Worm (Caenorhabditis elegans) whole organism, L4 larva: ENCODE data around the gene col-99.

ENCODE experiments used
- T26A8.4 ChIP-seq: fragments of 200-800 bp; sonication (Bioruptor generic); IDR thresholded peaks from 2 replicates; pipeline ENCODE4 v1.3.6; 2022; ENCODE audit warnings: missing genetic modification characterization, missing compliant biosample characterization
- Y48G9A.11 ChIP-seq: fragments of 200-800 bp; sonication (Bioruptor generic); IDR thresholded peaks from 2 replicates; pipeline ENCODE4 v1.3.6; 2022; ENCODE audit warnings: missing genetic modification reagents, missing genetic modification characterization, missing compliant biosample characterization
- Y5F2A.4 ChIP-seq: fragments of 200-800 bp; sonication (Bioruptor generic); optimal IDR thresholded peaks from 2 replicates; lab custom pipeline; 2018; ENCODE audit warnings: mild to moderate bottlenecking, missing genetic modification characterization, missing compliant biosample characterization
- ZK546.5 ChIP-seq, 2 experiments: sonication (generic microtip); optimal IDR thresholded peaks; 2 replicates each; lab custom pipeline; 2017; ENCODE audit warnings: missing biosample characterization in 2 of 2, missing genetic modification characterization in 2 of 2
- aha-1 ChIP-seq: fragments of 150-350 bp; peaks from one replicate; lab custom pipeline; 2014; ENCODE audit warnings: missing biosample characterization, missing genetic modification characterization
- arid-1 ChIP-seq: fragments of 200-800 bp; sonication (Bioruptor generic); conservative IDR thresholded peaks from 2 replicates; pipeline ENCODE4 v1.3.6; 2022; ENCODE audit warnings: missing genetic modification reagents, missing genetic modification characterization, missing compliant biosample characterization
- attf-4 ChIP-seq: sonication (generic microtip); optimal IDR thresholded peaks from 3 replicates; lab custom pipeline; 2017; ENCODE audit warnings: missing biosample characterization, missing genetic modification characterization
- ceh-20 ChIP-seq: fragments of 200-800 bp; sonication (Bioruptor generic); IDR thresholded peaks from 2 replicates; pipeline ENCODE4 v1.3.6; 2022; ENCODE audit warnings: missing genetic modification reagents, missing genetic modification characterization, missing compliant biosample characterization
- cey-2 ChIP-seq: sonication (generic microtip); optimal IDR thresholded peaks from 3 replicates; lab custom pipeline; 2017; ENCODE audit warnings: missing genetic modification characterization, mild to moderate bottlenecking, missing compliant biosample characterization, antibody characterized with exemption, borderline replicate concordance; ENCODE audit not compliant: insufficient read depth
- daf-16 ChIP-seq, 3 experiments: sonication (generic microtip); optimal IDR thresholded peaks; 2 replicates each; lab custom pipeline; 2016 to 2017; ENCODE audit warnings: missing genetic modification characterization in 3 of 3, missing genetic modification reagents in 3 of 3, mild to moderate bottlenecking in 2 of 3, missing compliant biosample characterization in 2 of 3, missing biosample characterization in 1 of 3, moderate library complexity in 1 of 3
- daf-19 ChIP-seq: fragments of 200-800 bp; sonication (Bioruptor generic); conservative IDR thresholded peaks from 2 replicates; pipeline ENCODE4 v1.3.6; 2022; ENCODE audit warnings: missing genetic modification characterization, missing compliant biosample characterization
- dmd-6 ChIP-seq: fragments of 200-800 bp; sonication (Bioruptor generic); IDR thresholded peaks from 2 replicates; pipeline ENCODE4 v1.3.6; 2022; ENCODE audit warnings: missing genetic modification reagents, missing genetic modification characterization, missing compliant biosample characterization
- dpl-1 ChIP-seq: fragments of 150-350 bp; optimal IDR thresholded peaks from 2 replicates; lab custom pipeline; 2014; ENCODE audit warnings: missing biosample characterization, missing genetic modification reagents, missing genetic modification characterization
- dve-1 ChIP-seq: sonication (generic microtip); optimal IDR thresholded peaks from 2 replicates; lab custom pipeline; 2017; ENCODE audit warnings: antibody characterized with exemption, mild to moderate bottlenecking, missing genetic modification characterization, missing compliant biosample characterization; ENCODE audit not compliant: insufficient read depth
- fos-1 ChIP-seq: fragments of 150-350 bp; optimal IDR thresholded peaks from 2 replicates; lab custom pipeline; 2014; ENCODE audit warnings: missing biosample characterization, missing genetic modification characterization
- hlh-11 ChIP-seq: fragments of 200-800 bp; sonication (Bioruptor generic); optimal IDR thresholded peaks from 2 replicates; lab custom pipeline; 2018; ENCODE audit warnings: mild to moderate bottlenecking, missing genetic modification characterization, missing compliant biosample characterization
- hmg-1.1 ChIP-seq: fragments of 200-800 bp; sonication (Bioruptor generic); IDR thresholded peaks from 2 replicates; pipeline ENCODE4 v1.3.6; 2022; ENCODE audit warnings: missing genetic modification reagents, missing genetic modification characterization, missing compliant biosample characterization
- lin-13 ChIP-seq: fragments of 150-350 bp; optimal IDR thresholded peaks from 2 replicates; lab custom pipeline; 2014; ENCODE audit warnings: missing biosample characterization, missing genetic modification reagents, missing genetic modification characterization
- lin-15B ChIP-seq: fragments of 150-350 bp; sonication (generic microtip); optimal IDR thresholded peaks from 3 replicates; lab custom pipeline; 2014; ENCODE audit warnings: missing biosample characterization, missing genetic modification characterization
- lir-3 ChIP-seq: sonication (generic microtip); optimal IDR thresholded peaks from 2 replicates; lab custom pipeline; 2016; ENCODE audit warnings: mild to moderate bottlenecking, missing genetic modification characterization, missing compliant biosample characterization
- mdl-1 ChIP-seq, 2 experiments: fragments of 150-350 bp in 1 of 2; sonication (generic microtip) in 1 of 2; optimal IDR thresholded peaks; 2 replicates each; lab custom pipeline; 2014 to 2017; ENCODE audit warnings: missing biosample characterization in 2 of 2, missing genetic modification characterization in 2 of 2
- mes-2 ChIP-seq: sonication (generic microtip); optimal IDR thresholded peaks from 2 replicates; lab custom pipeline; 2016; ENCODE audit warnings: missing genotype, mild to moderate bottlenecking, missing genetic modification characterization, missing compliant biosample characterization; ENCODE audit not compliant: poor library complexity, severe bottlenecking
- mxl-2 ChIP-seq: fragments of 200-800 bp; sonication (Bioruptor generic); conservative IDR thresholded peaks from 2 replicates; pipeline ENCODE4 v1.3.6; 2022; ENCODE audit warnings: missing genetic modification reagents, missing genetic modification characterization, missing compliant biosample characterization
- mxl-3 ChIP-seq: fragments of 200-800 bp; sonication (Bioruptor generic); optimal IDR thresholded peaks from 2 replicates; lab custom pipeline; 2018; ENCODE audit warnings: mild to moderate bottlenecking, missing genetic modification characterization, missing compliant biosample characterization
- nhr-102 ChIP-seq: sonication (generic microtip); optimal IDR thresholded peaks from 2 replicates; lab custom pipeline; 2016; ENCODE audit warnings: mild to moderate bottlenecking, missing genetic modification characterization, moderate library complexity, missing compliant biosample characterization
- nhr-11 ChIP-seq: fragments of 150-350 bp; optimal IDR thresholded peaks from 2 replicates; lab custom pipeline; 2014; ENCODE audit warnings: missing biosample characterization, missing genetic modification characterization
- nhr-41 ChIP-seq: fragments of 200-800 bp; sonication (Bioruptor generic); IDR thresholded peaks from 2 replicates; pipeline ENCODE4 v1.3.6; 2022; ENCODE audit warnings: missing genetic modification reagents, missing genetic modification characterization, missing compliant biosample characterization
- nhr-42 ChIP-seq: fragments of 200-800 bp; sonication (Bioruptor generic); IDR thresholded peaks from 2 replicates; pipeline ENCODE4 v1.3.6; 2022; ENCODE audit warnings: missing genetic modification characterization, missing compliant biosample characterization
- php-3 ChIP-seq: fragments of 200-800 bp; sonication (Bioruptor generic); IDR thresholded peaks from 2 replicates; pipeline ENCODE4 v1.3.6; 2022; ENCODE audit warnings: missing genetic modification reagents, missing genetic modification characterization, missing compliant biosample characterization
- pqm-1 ChIP-seq: sonication (generic microtip); optimal IDR thresholded peaks from 2 replicates; lab custom pipeline; 2017; ENCODE audit warnings: missing biosample characterization, missing genetic modification characterization
- rbr-2 ChIP-seq: sonication (generic microtip); optimal IDR thresholded peaks from 2 replicates; lab custom pipeline; 2016; ENCODE audit warnings: missing genotype, missing genetic modification characterization, missing compliant biosample characterization
- set-16 ChIP-seq: fragments of 200-800 bp; sonication (Bioruptor generic); IDR thresholded peaks from 2 replicates; pipeline ENCODE4 v1.3.6; 2022; ENCODE audit warnings: missing genetic modification reagents, missing genetic modification characterization, missing compliant biosample characterization
- skn-1 ChIP-seq: fragments of 150-350 bp; optimal IDR thresholded peaks from 2 replicates; lab custom pipeline; 2014; ENCODE audit warnings: missing biosample characterization, missing genetic modification characterization
- spr-1 ChIP-seq: sonication (generic microtip); optimal IDR thresholded peaks from 2 replicates; lab custom pipeline; 2016; ENCODE audit warnings: mild to moderate bottlenecking, missing genetic modification characterization, missing compliant biosample characterization
- unc-130 ChIP-seq: sonication (generic microtip); optimal IDR thresholded peaks from 2 replicates; lab custom pipeline; 2016; ENCODE audit warnings: missing genetic modification reagents, missing genetic modification characterization, missing compliant biosample characterization
- unc-62 ChIP-seq, 3 experiments: fragments of 150-350 bp in 1 of 3; sonication (generic microtip); optimal IDR thresholded peaks in 2 of 3; peaks in 1 of 3; 1 replicate in 1 of 3; 2 replicates in 2 of 3; lab custom pipeline; 2014 to 2017; ENCODE audit warnings: missing biosample characterization in 3 of 3, missing genetic modification characterization in 3 of 3, missing genetic modification reagents in 3 of 3, missing genotype in 1 of 3
- ztf-11 ChIP-seq: fragments of 150-350 bp; optimal IDR thresholded peaks from 2 replicates; lab custom pipeline; 2014; ENCODE audit warnings: missing biosample characterization, missing genetic modification characterization

col-99 gene

DNA sequence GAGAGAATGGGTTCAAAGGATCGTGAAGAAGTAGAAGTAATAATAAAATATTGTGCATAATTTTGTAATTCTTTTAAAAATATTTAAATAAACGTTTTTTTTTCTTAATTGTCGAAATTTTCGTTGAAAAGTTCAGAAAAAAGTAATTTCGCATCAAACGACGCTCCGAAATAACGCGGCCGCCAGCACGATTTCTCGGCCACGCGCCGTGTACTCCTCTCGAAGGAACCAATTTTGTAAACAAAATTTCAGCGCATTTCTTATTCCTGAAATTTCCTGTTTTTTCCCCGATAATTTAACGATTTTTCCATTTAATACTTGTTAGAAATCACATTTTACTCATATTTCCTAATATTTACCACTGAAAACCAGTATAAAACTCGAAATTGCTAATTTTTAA, 44.3 kb upstream of the col-99 start, which contains the start of gene Y38C1AA.12 (continued):
- no peak for TF ChIP-seq daf-19 (GFP tag; lab: Robert Waterston, UW)
- TF ChIP-seq skn-1: no peak
- TF ChIP-seq lin-15B (tag; lab: Kevin White, UChicago): no peak
- TF ChIP-seq set-16: no peak
- peak; percentile 75 for TF ChIP-seq dpl-1 (GFP tag; lab: Kevin White, UChicago)
- no peak for TF ChIP-seq Y5F2A.4 (GFP tag; lab: Kevin White, UChicago)
- no peak for TF ChIP-seq attf-4 (tag; lab: Kevin White, UChicago)
- no peak for TF ChIP-seq lin-13
- no peak for TF ChIP-seq ZK546.5 (tag; optimal IDR thresholded peaks at IDR 0.05; lab: Kevin White, UChicago)
- peak; percentile 57 for TF ChIP-seq nhr-102 (tag; lab: Kevin White, UChicago)
- no peak for TF ChIP-seq cey-2 (tag; lab: Kevin White, UChicago)
- TF ChIP-seq fos-1 (tag; lab: Kevin White, UChicago): no peak
- TF ChIP-seq unc-130: peak; percentile 90
- no peak for TF ChIP-seq mdl-1 (tag; optimal IDR thresholded peaks at IDR 0.05; lab: Kevin White, UChicago)
- TF ChIP-seq arid-1: no peak
- TF ChIP-seq nhr-42: no peak
- TF ChIP-seq lir-3 (tag; lab: Kevin White, UChicago): no peak
- TF ChIP-seq mes-2 (tag; lab: Kevin White, UChicago): peak; percentile 99
- TF ChIP-seq ztf-11: no peak
- no peak for TF ChIP-seq mxl-3
- no peak for TF ChIP-seq nhr-11 (tag; lab: Kevin White, UChicago)
- peak; percentile 98 for TF ChIP-seq Y48G9A.11 (GFP tag; lab: Robert Waterston, UW)
- TF ChIP-seq rbr-2 (tag; lab: Kevin White, UChicago): peak; percentile 70
- no peak for TF ChIP-seq T26A8.4 (GFP tag; lab: Robert Waterston, UW)
- TF ChIP-seq, all 104 proteins: peak for 36

- no peak for TF ChIP-seq ceh-20 (GFP tag; lab: Robert Waterston, UW)
- no peak for TF ChIP-seq mxl-2
- TF ChIP-seq dmd-6 (GFP tag; lab: Robert Waterston, UW): peak; percentile 69
- TF ChIP-seq, all 104 proteins: peak for 1
Measured at ce11 chrIV:189087-189486, 41.4 kb upstream of the col-99 start.

DNA sequence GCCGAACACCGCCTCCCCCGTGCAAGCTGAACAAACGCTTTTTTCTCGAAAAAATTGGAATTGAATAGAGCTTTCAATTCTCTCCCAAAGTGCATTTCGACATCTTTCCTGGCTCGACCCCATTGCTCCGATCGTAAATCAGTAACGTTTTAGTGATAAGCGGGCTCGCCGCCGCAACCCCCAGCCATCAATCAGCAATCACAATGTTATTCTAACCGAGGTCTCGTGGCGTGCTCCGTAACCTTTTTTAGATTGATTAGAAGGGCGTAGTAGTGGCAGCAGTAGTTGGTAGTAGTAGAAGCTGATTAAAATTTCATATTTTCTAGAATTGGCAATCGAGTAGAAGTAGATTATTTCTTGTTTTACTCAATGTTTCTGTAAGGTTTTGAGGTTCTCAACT, 39.6 kb upstream of the col-99 start:
- no peak for TF ChIP-seq hmg-1.1 (GFP tag; lab: Robert Waterston, UW)
- TF ChIP-seq daf-16 (GFP tag; optimal IDR thresholded peaks at IDR 0.05; lab: Kevin White, UChicago): no peak
- peak; percentile 23 for TF ChIP-seq daf-16 (tag; optimal IDR thresholded peaks at IDR 0.05; lab: Kevin White, UChicago)
- no peak for TF ChIP-seq spr-1
- 0 out of 2 replicates have a peak, but pooled peaks have one; percentile 43 for TF ChIP-seq nhr-41 (GFP tag; lab: Robert Waterston, UW)
- peak; percentile 52 for TF ChIP-seq php-3
- peak in 1 of 2 experiments; percentile 25 for TF ChIP-seq unc-62 (GFP tag; optimal IDR thresholded peaks at IDR 0.05 in 1 of 2; lab: Kevin White, UChicago)
- no peak for TF ChIP-seq unc-62 (tag; optimal IDR thresholded peaks at IDR 0.05; lab: Kevin White, UChicago)
- TF ChIP-seq pqm-1 (tag; lab: Kevin White, UChicago): peak; percentile 8
- peak; percentile 67; the same call in 1 of the 2 replicates for TF ChIP-seq dmd-6 (GFP tag; lab: Robert Waterston, UW)
- TF ChIP-seq hlh-11: peak; percentile 57
- peak; percentile 3 for TF ChIP-seq dve-1 (tag; lab: Kevin White, UChicago)
- TF ChIP-seq nhr-102 (tag; lab: Kevin White, UChicago): no peak
- peak; percentile 10 for TF ChIP-seq aha-1 (tag; lab: Kevin White, UChicago)
